Fruit fly (Drosophila melanogaster) whole organism, adult: ENCODE measurements around the gene Ank2.

ENCODE experiments used
- CG12768 ChIP-seq: fragments of 200-800 bp; sonication (Bioruptor generic); optimal IDR thresholded peaks from 2 replicates; lab custom pipeline; 2017; ENCODE audit warnings: missing biosample characterization, missing genetic modification characterization, mild to moderate bottlenecking, moderate library complexity, missing genetic modification reagents
- CG14711 ChIP-seq: fragments of 200-800 bp; sonication (Bioruptor generic); optimal IDR thresholded peaks from 2 replicates; lab custom pipeline; 2018; ENCODE audit warnings: missing biosample characterization, mild to moderate bottlenecking, missing genetic modification characterization, moderate library complexity
- CG1620 ChIP-seq: fragments of 200-800 bp; sonication (Bioruptor generic); optimal IDR thresholded peaks from 2 replicates; lab custom pipeline; 2016; ENCODE audit warnings: missing biosample characterization, missing genetic modification characterization
- CG5204 ChIP-seq: fragments of 200-800 bp; sonication (Bioruptor generic); optimal IDR thresholded peaks from 2 replicates; lab custom pipeline; 2016; ENCODE audit warnings: missing biosample characterization, missing genetic modification characterization
- CG7045 ChIP-seq: fragments of 200-800 bp; sonication (Bioruptor generic); optimal IDR thresholded peaks from 2 replicates; lab custom pipeline; 2017; ENCODE audit warnings: missing biosample characterization, mild to moderate bottlenecking, missing genetic modification characterization
- CG7101 ChIP-seq: fragments of 200-800 bp; sonication (Bioruptor generic); optimal IDR thresholded peaks from 2 replicates; lab custom pipeline; 2018; ENCODE audit warnings: missing biosample characterization, mild to moderate bottlenecking, missing genetic modification characterization, moderate library complexity
- Crg-1 ChIP-seq: fragments of 200-800 bp; sonication (Bioruptor generic); optimal IDR thresholded peaks from 2 replicates; lab custom pipeline; 2016; ENCODE audit warnings: missing biosample characterization, missing genetic modification characterization
- Hr96 ChIP-seq: fragments of 200-800 bp; sonication (Bioruptor generic); optimal IDR thresholded peaks from 2 replicates; lab custom pipeline; 2016; ENCODE audit warnings: missing biosample characterization, missing genetic modification characterization
- Mnt ChIP-seq: fragments of 200-800 bp; sonication (Bioruptor generic); optimal IDR thresholded peaks from 2 replicates; lab custom pipeline; 2016; ENCODE audit warnings: missing biosample characterization, mild to moderate bottlenecking, missing genetic modification characterization
- cnc ChIP-seq, 2 experiments: fragments of >200 bp; optimal IDR thresholded peaks; 2 replicates each; lab custom pipeline; 2017
- kay ChIP-seq: fragments of 200-800 bp; sonication (Bioruptor generic); peaks from one replicate; lab custom pipeline; 2016; ENCODE audit warnings: missing biosample characterization, missing genetic modification characterization, borderline replicate concordance
- ovo ChIP-seq: fragments of 200-800 bp; sonication (Bioruptor generic); optimal IDR thresholded peaks from 2 replicates; lab custom pipeline; 2016; ENCODE audit warnings: missing biosample characterization, missing genetic modification characterization
- pad ChIP-seq: fragments of 200-800 bp; sonication (Bioruptor generic); optimal IDR thresholded peaks from 3 replicates; lab custom pipeline; 2017; ENCODE audit warnings: missing biosample characterization, missing genetic modification characterization, mild to moderate bottlenecking, moderate library complexity, missing genetic modification reagents
- tj ChIP-seq: fragments of 200-800 bp; sonication (Bioruptor generic); optimal IDR thresholded peaks from 3 replicates; lab custom pipeline; 2017; ENCODE audit warnings: missing biosample characterization, mild to moderate bottlenecking, missing genetic modification characterization, moderate library complexity

- no peak for TF ChIP-seq cnc (optimal IDR thresholded peaks at IDR 0.05; lab: Kevin White, UChicago)
- no peak for TF ChIP-seq Crg-1 (GFP tag; lab: Kevin White, UChicago)
- no peak for TF ChIP-seq Mnt (GFP tag; lab: Kevin White, UChicago)
- no peak for TF ChIP-seq CG14711 (tag; lab: Kevin White, UChicago)
- TF ChIP-seq tj (GFP tag; lab: Kevin White, UChicago) = no peak
- TF ChIP-seq CG12768 = no peak
- no peak for TF ChIP-seq CG7045 (GFP tag; lab: Kevin White, UChicago)
- TF ChIP-seq pad (GFP tag; lab: Kevin White, UChicago) = no peak
- no peak for TF ChIP-seq kay (GFP tag; lab: Kevin White, UChicago)
- TF ChIP-seq ovo = no peak
- TF ChIP-seq CG7101 = no peak
- TF ChIP-seq CG5204 (GFP tag; lab: Kevin White, UChicago) = peak; percentile 30
- no peak for TF ChIP-seq CG1620 (GFP tag; lab: Kevin White, UChicago)
- no peak for TF ChIP-seq Hr96
Measured at dm6 chr3L:7754109-7754508, 35.9 kb upstream of the Ank2 start, which contains the start of gene CG7409.
